Worm (Caenorhabditis elegans): ENCODE measurements around the gene mltn-1.

mltn-1 gene

ce11 chrII:13153299-13153698 lies 8.3 kb upstream of the mltn-1 start, which contains the start of gene spe-18:
Gene spe-18, minus strand, starts transcription at chrII:13153399.
- TF ChIP-seq ceh-6 (GFP tag; optimal IDR thresholded peaks at IDR 0.05) = no peak

- TF ChIP-seq sox-2 (GFP tag; IDR thresholded peaks at IDR 0.05) (no peak), ztf-16 (tag; optimal IDR thresholded peaks at IDR 0.05) (no peak), elt-4 (tag; optimal IDR thresholded peaks at IDR 0.05) (peak; percentile 64)
Measured at ce11 chrII:13152409-13152808, 7.4 kb upstream of the mltn-1 start.

ce11 chrII:13149965-13150364 lies 4.9 kb upstream of the mltn-1 start:
- TF ChIP-seq pha-2 (tag; optimal IDR thresholded peaks at IDR 0.05) = no peak
- no peak for TF ChIP-seq nhr-232 (tag; optimal IDR thresholded peaks at IDR 0.05)
- no peak for TF ChIP-seq pha-4 (tag; optimal IDR thresholded peaks at IDR 0.05)
- TF ChIP-seq ama-1 (optimal IDR thresholded peaks at IDR 0.05) = no peak
- TF ChIP-seq nhr-11 (tag; optimal IDR thresholded peaks at IDR 0.05) = no peak
- TF ChIP-seq unc-86 (tag; optimal IDR thresholded peaks at IDR 0.05) = no peak
- no peak for TF ChIP-seq sox-2 (GFP tag; IDR thresholded peaks at IDR 0.05)
- no peak for TF ChIP-seq ceh-24 (tag; optimal IDR thresholded peaks at IDR 0.05)
- no peak for TF ChIP-seq fkh-6 (tag; optimal IDR thresholded peaks at IDR 0.05)
- TF ChIP-seq pros-1 (tag; optimal IDR thresholded peaks at IDR 0.05) = no peak
- no peak for TF ChIP-seq ceh-22 (tag; optimal IDR thresholded peaks at IDR 0.05)
- TF ChIP-seq ceh-14 (tag; optimal IDR thresholded peaks at IDR 0.05) = no peak
- no peak for TF ChIP-seq Y22D7AL.16 (tag; optimal IDR thresholded peaks at IDR 0.05)
- no peak for TF ChIP-seq ceh-6 (GFP tag; optimal IDR thresholded peaks at IDR 0.05)
- no peak for TF ChIP-seq eyg-1 (tag; optimal IDR thresholded peaks at IDR 0.05)
- TF ChIP-seq fkh-10 (GFP tag; optimal IDR thresholded peaks at IDR 0.05) = no peak
- TF ChIP-seq fax-1 (tag; optimal IDR thresholded peaks at IDR 0.05) = no peak
- no peak for TF ChIP-seq nfya-1 (tag; optimal IDR thresholded peaks at IDR 0.05)
- no peak for TF ChIP-seq ceh-48 (tag; optimal IDR thresholded peaks at IDR 0.05)

- TF ChIP-seq gmeb-2 (tag; optimal IDR thresholded peaks at IDR 0.05) (no peak), fkh-6 (tag; optimal IDR thresholded peaks at IDR 0.05) (no peak), hlh-30 (tag; optimal IDR thresholded peaks at IDR 0.05; ENCODE audit: insufficient read depth) (no peak), che-1 (tag; optimal IDR thresholded peaks at IDR 0.05) (no peak), ceh-19 (GFP tag; optimal IDR thresholded peaks at IDR 0.05) (no peak), ceh-34 (tag; optimal IDR thresholded peaks at IDR 0.05) (no peak), F13H6.1 (tag; optimal IDR thresholded peaks at IDR 0.05) (no peak), ref-2 (tag; optimal IDR thresholded peaks at IDR 0.05) (no peak), pag-3 (tag; optimal IDR thresholded peaks at IDR 0.05; ENCODE audit: borderline replicate concordance) (no peak), rnt-1 (tag; optimal IDR thresholded peaks at IDR 0.05) (no peak), fax-1 (tag; optimal IDR thresholded peaks at IDR 0.05) (no peak), ahr-1 (tag; optimal IDR thresholded peaks at IDR 0.05) (no peak), K02D7.2 (tag; optimal IDR thresholded peaks at IDR 0.05) (no peak), hlh-15 (tag; optimal IDR thresholded peaks at IDR 0.05) (no peak), zip-5 (tag; optimal IDR thresholded peaks at IDR 0.05) (no peak), unc-3 (GFP tag; conservative IDR thresholded peaks at IDR 0.05) (no peak), unc-3 (tag; optimal IDR thresholded peaks at IDR 0.05) (no peak), C08G9.2 (tag; optimal IDR thresholded peaks at IDR 0.05) (no peak)
Measured at ce11 chrII:13148247-13148646, 3.2 kb upstream of the mltn-1 start.

- no peak for TF ChIP-seq rnt-1 (tag; optimal IDR thresholded peaks at IDR 0.05)
- no peak for TF ChIP-seq unc-3 (GFP tag; conservative IDR thresholded peaks at IDR 0.05)
- no peak for TF ChIP-seq unc-3 (tag; optimal IDR thresholded peaks at IDR 0.05)
- no peak for TF ChIP-seq madf-2 (tag; optimal IDR thresholded peaks at IDR 0.05)
- no peak for TF ChIP-seq elt-4 (tag; optimal IDR thresholded peaks at IDR 0.05)
- TF ChIP-seq ceh-18 (tag; optimal IDR thresholded peaks at IDR 0.05) = no peak
- no peak for TF ChIP-seq che-1 (tag; optimal IDR thresholded peaks at IDR 0.05)
- no peak for TF ChIP-seq ets-4 (tag; optimal IDR thresholded peaks at IDR 0.05)
Measured at ce11 chrII:13142372-13142771, 2.7 kb downstream of the mltn-1 start.

All from whole organism, late embryonic.